Worm (Caenorhabditis elegans) whole organism, L4 larva: ENCODE results near the gene str-196.

Source experiments
- R02D3.7 ChIP-seq: fragments of 150-350 bp; sonication (generic microtip); optimal IDR thresholded peaks from 3 replicates; lab custom pipeline; 2014; ENCODE audit warnings: missing biosample characterization, missing genetic modification characterization
- T20F7.1 ChIP-seq: fragments of 200-800 bp; sonication (Bioruptor generic); optimal IDR thresholded peaks from 2 replicates; lab custom pipeline; 2018; ENCODE audit warnings: mild to moderate bottlenecking, missing genetic modification characterization, missing compliant biosample characterization
- T26A8.4 ChIP-seq: fragments of 200-800 bp; sonication (Bioruptor generic); IDR thresholded peaks from 2 replicates; pipeline ENCODE4 v1.3.6; 2022; ENCODE audit warnings: missing genetic modification characterization, missing compliant biosample characterization
- Y75B8A.6 ChIP-seq: fragments of 200-800 bp; sonication (Bioruptor generic); IDR thresholded peaks from 2 replicates; pipeline ENCODE4 v1.3.6; 2022; ENCODE audit warnings: missing genetic modification reagents, missing genetic modification characterization, missing compliant biosample characterization
- aha-1 ChIP-seq: fragments of 150-350 bp; peaks from one replicate; lab custom pipeline; 2014; ENCODE audit warnings: missing biosample characterization, missing genetic modification characterization
- aly-2 ChIP-seq: sonication (generic microtip); optimal IDR thresholded peaks from 2 replicates; lab custom pipeline; 2018; ENCODE audit warnings: missing biosample characterization, missing genetic modification characterization
- daf-19 ChIP-seq: fragments of 200-800 bp; sonication (Bioruptor generic); conservative IDR thresholded peaks from 2 replicates; pipeline ENCODE4 v1.3.6; 2022; ENCODE audit warnings: missing genetic modification characterization, missing compliant biosample characterization
- daf-8 ChIP-seq: fragments of 200-800 bp; sonication (Bioruptor generic); IDR thresholded peaks from 2 replicates; pipeline ENCODE4 v1.3.6; 2022; ENCODE audit warnings: missing genetic modification characterization, missing compliant biosample characterization
- dmd-8 ChIP-seq: fragments of 200-800 bp; sonication (Bioruptor generic); IDR thresholded peaks from 2 replicates; pipeline ENCODE4 v1.3.6; 2022; ENCODE audit warnings: missing genetic modification characterization, missing compliant biosample characterization
- dmd-9 ChIP-seq: fragments of 200-800 bp; sonication (Bioruptor generic); IDR thresholded peaks from 2 replicates; pipeline ENCODE4 v1.3.6; 2022; ENCODE audit warnings: missing genetic modification reagents, missing genetic modification characterization, missing compliant biosample characterization
- dpl-1 ChIP-seq: fragments of 150-350 bp; optimal IDR thresholded peaks from 2 replicates; lab custom pipeline; 2014; ENCODE audit warnings: missing biosample characterization, missing genetic modification reagents, missing genetic modification characterization
- duxl-1 ChIP-seq: sonication (generic microtip); optimal IDR thresholded peaks from 2 replicates; lab custom pipeline; 2016; ENCODE audit warnings: mild to moderate bottlenecking, missing genetic modification characterization, moderate library complexity, missing compliant biosample characterization; ENCODE audit not compliant: poor library complexity
- dve-1 ChIP-seq: sonication (generic microtip); optimal IDR thresholded peaks from 2 replicates; lab custom pipeline; 2017; ENCODE audit warnings: antibody characterized with exemption, mild to moderate bottlenecking, missing genetic modification characterization, missing compliant biosample characterization; ENCODE audit not compliant: insufficient read depth
- fkh-10 ChIP-seq: fragments of 150-350 bp; optimal IDR thresholded peaks from 2 replicates; lab custom pipeline; 2014; ENCODE audit warnings: missing biosample characterization, missing genetic modification reagents, missing genetic modification characterization
- fos-1 ChIP-seq: fragments of 150-350 bp; optimal IDR thresholded peaks from 2 replicates; lab custom pipeline; 2014; ENCODE audit warnings: missing biosample characterization, missing genetic modification characterization
- hif-1 ChIP-seq, 2 experiments: sonication (generic microtip); optimal IDR thresholded peaks; 2 replicates each; lab custom pipeline; 2016 to 2017; ENCODE audit warnings: missing compliant biosample characterization in 2 of 2, missing genetic modification characterization in 2 of 2, missing genetic modification reagents in 2 of 2, missing genotype in 2 of 2, mild to moderate bottlenecking in 1 of 2
- hlh-30 ChIP-seq: sonication (generic microtip); optimal IDR thresholded peaks from 2 replicates; lab custom pipeline; 2017; ENCODE audit warnings: antibody characterized with exemption, mild to moderate bottlenecking, missing genetic modification characterization, missing compliant biosample characterization; ENCODE audit not compliant: insufficient read depth
- lin-1 ChIP-seq: fragments of 200-800 bp; sonication (Bioruptor generic); IDR thresholded peaks from 2 replicates; pipeline ENCODE4 v1.3.6; 2022; ENCODE audit warnings: missing genetic modification reagents, missing genetic modification characterization, missing compliant biosample characterization
- lin-13 ChIP-seq: fragments of 150-350 bp; optimal IDR thresholded peaks from 2 replicates; lab custom pipeline; 2014; ENCODE audit warnings: missing biosample characterization, missing genetic modification reagents, missing genetic modification characterization
- lin-29 ChIP-seq: fragments of 200-800 bp; sonication (Bioruptor generic); IDR thresholded peaks from 2 replicates; pipeline ENCODE4 v1.3.6; 2022; ENCODE audit warnings: missing genetic modification reagents, missing genetic modification characterization, missing compliant biosample characterization
- lsy-2 ChIP-seq, 2 experiments: fragments of 150-350 bp in 1 of 2; sonication (generic microtip) in 1 of 2; optimal IDR thresholded peaks; 2 replicates each; lab custom pipeline; 2014 to 2017; ENCODE audit warnings: missing biosample characterization in 2 of 2, missing genetic modification characterization in 2 of 2
- madf-9 ChIP-seq: fragments of 200-800 bp; sonication (Bioruptor generic); conservative IDR thresholded peaks from 2 replicates; pipeline ENCODE4 v1.3.6; 2022; ENCODE audit warnings: missing genetic modification reagents, missing genetic modification characterization, missing compliant biosample characterization
- mdl-1 ChIP-seq, 2 experiments: fragments of 150-350 bp in 1 of 2; sonication (generic microtip) in 1 of 2; optimal IDR thresholded peaks; 2 replicates each; lab custom pipeline; 2014 to 2017; ENCODE audit warnings: missing biosample characterization in 2 of 2, missing genetic modification characterization in 2 of 2
- mep-1 ChIP-seq: fragments of 150-350 bp; sonication (generic microtip); optimal IDR thresholded peaks from 3 replicates; lab custom pipeline; 2014; ENCODE audit warnings: missing biosample characterization, missing genetic modification characterization
- mxl-2 ChIP-seq: fragments of 200-800 bp; sonication (Bioruptor generic); conservative IDR thresholded peaks from 2 replicates; pipeline ENCODE4 v1.3.6; 2022; ENCODE audit warnings: missing genetic modification reagents, missing genetic modification characterization, missing compliant biosample characterization
- mxl-3 ChIP-seq: fragments of 200-800 bp; sonication (Bioruptor generic); optimal IDR thresholded peaks from 2 replicates; lab custom pipeline; 2018; ENCODE audit warnings: mild to moderate bottlenecking, missing genetic modification characterization, missing compliant biosample characterization
- nhr-10 ChIP-seq: fragments of 150-350 bp; optimal IDR thresholded peaks from 2 replicates; lab custom pipeline; 2014; ENCODE audit warnings: missing biosample characterization, missing genetic modification characterization
- nhr-237 ChIP-seq: sonication (generic microtip); optimal IDR thresholded peaks from 2 replicates; lab custom pipeline; 2017; ENCODE audit warnings: missing biosample characterization, missing genetic modification characterization
- nhr-28 ChIP-seq: fragments of 150-350 bp; optimal IDR thresholded peaks from 2 replicates; lab custom pipeline; 2014; ENCODE audit warnings: missing biosample characterization, missing genetic modification characterization
- nhr-42 ChIP-seq: fragments of 200-800 bp; sonication (Bioruptor generic); IDR thresholded peaks from 2 replicates; pipeline ENCODE4 v1.3.6; 2022; ENCODE audit warnings: missing genetic modification characterization, missing compliant biosample characterization
- nhr-6 ChIP-seq: fragments of 150-350 bp; optimal IDR thresholded peaks from 2 replicates; lab custom pipeline; 2014; ENCODE audit warnings: missing biosample characterization, missing genetic modification characterization
- pqm-1 ChIP-seq: sonication (generic microtip); optimal IDR thresholded peaks from 2 replicates; lab custom pipeline; 2017; ENCODE audit warnings: missing biosample characterization, missing genetic modification characterization
- set-16 ChIP-seq: fragments of 200-800 bp; sonication (Bioruptor generic); IDR thresholded peaks from 2 replicates; pipeline ENCODE4 v1.3.6; 2022; ENCODE audit warnings: missing genetic modification reagents, missing genetic modification characterization, missing compliant biosample characterization
- snpc-1.2 ChIP-seq: fragments of 200-800 bp; sonication (Bioruptor generic); IDR thresholded peaks from 2 replicates; pipeline ENCODE4 v1.3.6; 2022; ENCODE audit warnings: missing genetic modification reagents, missing genetic modification characterization, missing compliant biosample characterization
- snpc-4 ChIP-seq: fragments of 150-350 bp; optimal IDR thresholded peaks from 2 replicates; lab custom pipeline; 2014; ENCODE audit warnings: missing biosample characterization, missing genetic modification characterization
- tra-1 ChIP-seq: fragments of 200-800 bp; sonication (Bioruptor generic); IDR thresholded peaks from 2 replicates; pipeline ENCODE4 v1.3.6; 2022; ENCODE audit warnings: missing genetic modification reagents, missing genetic modification characterization, missing compliant biosample characterization
- unc-62 ChIP-seq, 3 experiments: fragments of 150-350 bp in 1 of 3; sonication (generic microtip); optimal IDR thresholded peaks in 2 of 3; peaks in 1 of 3; 1 replicate in 1 of 3; 2 replicates in 2 of 3; lab custom pipeline; 2014 to 2017; ENCODE audit warnings: missing biosample characterization in 3 of 3, missing genetic modification characterization in 3 of 3, missing genetic modification reagents in 3 of 3, missing genotype in 1 of 3
- zip-2 ChIP-seq: fragments of 150-350 bp; optimal IDR thresholded peaks from 2 replicates; lab custom pipeline; 2014; ENCODE audit warnings: missing biosample characterization, missing genetic modification characterization
- ztf-7 ChIP-seq: fragments of 150-350 bp; optimal IDR thresholded peaks from 2 replicates; lab custom pipeline; 2014; ENCODE audit warnings: missing biosample characterization, missing genetic modification characterization

The str-196 gene

DNA sequence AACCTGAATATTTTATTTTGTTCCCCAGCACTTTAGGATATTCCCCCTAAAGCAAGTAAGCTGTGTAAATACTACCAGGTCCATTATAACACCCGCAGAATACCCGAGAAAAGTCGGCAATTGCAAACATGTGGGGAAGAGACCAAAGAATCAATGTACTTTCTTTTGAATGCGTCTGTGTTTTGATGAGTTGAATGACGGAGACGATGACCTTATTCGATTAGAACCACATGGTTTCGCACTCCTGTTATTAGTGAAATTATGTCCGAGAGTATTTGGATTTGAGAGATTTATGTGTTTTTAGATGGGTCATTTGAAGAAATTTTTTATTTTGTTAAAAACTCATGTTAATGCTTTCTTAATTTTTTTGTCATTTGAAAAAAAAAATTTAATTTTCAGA, 26.2 kb upstream of the str-196 start:
- TF ChIP-seq aly-2 (tag; lab: Kevin White, UChicago), result no peak
- no peak for TF ChIP-seq dpl-1 (GFP tag; lab: Kevin White, UChicago)
- no peak for TF ChIP-seq nhr-237
- no peak for TF ChIP-seq dmd-9 (GFP tag; lab: Robert Waterston, UW)
- no peak for TF ChIP-seq aha-1 (tag; lab: Kevin White, UChicago)
- TF ChIP-seq ztf-7 (tag; lab: Kevin White, UChicago), result no peak
- TF ChIP-seq fkh-10 (GFP tag; lab: Kevin White, UChicago), result no peak
- TF ChIP-seq nhr-10, result no peak
- TF ChIP-seq T26A8.4 (GFP tag; lab: Robert Waterston, UW), result no peak
- peak in 1 of 2 experiments; percentile 2 for TF ChIP-seq mdl-1 (tag; optimal IDR thresholded peaks at IDR 0.05; lab: Kevin White, UChicago)
- TF ChIP-seq duxl-1 (tag; lab: Kevin White, UChicago), result peak; percentile 23
- peak in 1 of 2 experiments; percentile 73 for TF ChIP-seq unc-62 (GFP tag; optimal IDR thresholded peaks at IDR 0.05 in 1 of 2; lab: Kevin White, UChicago)
- TF ChIP-seq unc-62 (tag; optimal IDR thresholded peaks at IDR 0.05; lab: Kevin White, UChicago), result no peak
- TF ChIP-seq nhr-28 (tag; lab: Kevin White, UChicago), result peak; percentile 46
- TF ChIP-seq zip-2 (tag; lab: Kevin White, UChicago), result no peak
- no peak for TF ChIP-seq nhr-42 (GFP tag; lab: Robert Waterston, UW)
- no peak for TF ChIP-seq fos-1 (tag; lab: Kevin White, UChicago)
- TF ChIP-seq mxl-3 (GFP tag; lab: Kevin White, UChicago), result peak; percentile 3
- TF ChIP-seq nhr-6 (tag; lab: Kevin White, UChicago), result no peak
- TF ChIP-seq lin-13 (GFP tag; lab: Kevin White, UChicago), result no peak
- TF ChIP-seq hlh-30 (tag; lab: Kevin White, UChicago), result peak; percentile 20

DNA sequence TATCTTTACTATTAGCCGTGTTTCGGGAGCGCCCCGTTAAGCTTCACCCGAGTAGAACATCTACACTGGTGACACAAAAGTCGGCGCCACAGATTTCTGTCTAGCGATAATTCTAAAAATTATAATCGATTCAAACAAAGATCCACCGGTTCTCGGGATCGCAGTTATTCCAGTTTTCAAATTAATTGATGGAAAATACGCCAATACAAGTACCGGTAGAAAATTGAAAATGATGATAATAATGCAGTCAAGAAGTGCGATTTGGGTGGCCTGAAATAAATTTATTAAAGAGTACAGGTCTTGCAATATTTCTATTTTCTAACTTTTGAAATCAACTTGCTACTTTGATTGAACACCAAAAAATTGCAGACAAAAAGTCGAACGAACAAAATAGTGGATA, 24.0 kb upstream of the str-196 start:
- TF ChIP-seq unc-62 (GFP tag; optimal IDR thresholded peaks at IDR 0.05 in 1 of 2; lab: Kevin White, UChicago) (peak in 1 of 2 experiments; percentile 73), unc-62 (tag; optimal IDR thresholded peaks at IDR 0.05; lab: Kevin White, UChicago) (no peak), dve-1 (tag; lab: Kevin White, UChicago) (peak; percentile 4), set-16 (GFP tag; lab: Robert Waterston, UW) (no peak), lsy-2 (tag; optimal IDR thresholded peaks at IDR 0.05; lab: Kevin White, UChicago) (no peak)

DNA sequence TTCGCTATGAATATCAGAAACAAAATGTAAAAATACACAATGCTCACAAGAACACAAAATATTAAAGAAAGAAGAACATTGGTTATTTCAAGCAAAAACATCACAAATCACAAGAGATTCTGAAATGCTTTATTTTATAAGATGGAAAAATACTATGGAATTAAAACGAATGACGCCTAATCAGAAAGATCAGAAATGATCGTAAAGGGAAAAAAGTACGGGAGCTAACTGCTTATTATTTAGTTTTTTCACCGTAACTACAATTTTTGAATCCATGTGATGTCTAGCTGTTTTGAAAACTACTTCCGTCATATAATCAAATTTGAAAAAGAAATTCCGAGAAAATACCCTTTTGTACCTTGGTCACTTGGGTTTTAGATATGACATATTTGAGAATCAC, 23.1 kb upstream of the str-196 start, which contains the start of gene srbc-57:
Gene srbc-57, minus strand, starts transcription at position 101 of the 400 bp plus-strand sequence.
- TF ChIP-seq snpc-1.2 (GFP tag; lab: Robert Waterston, UW) (no peak), madf-9 (GFP tag; lab: Robert Waterston, UW) (no peak), pqm-1 (no peak)

ce11 chrV:472589-472988, 18.9 kb upstream of the str-196 start, which contains the start of gene srt-31:
TSS of gene srt-31 (plus strand) at chrV:472889.
- TF ChIP-seq nhr-6 (tag; lab: Kevin White, UChicago), result no peak
- no peak for TF ChIP-seq daf-8
- TF ChIP-seq lin-1 (GFP tag; lab: Robert Waterston, UW), result no peak
- no peak for TF ChIP-seq mxl-3 (GFP tag; lab: Kevin White, UChicago)
- TF ChIP-seq lin-29 (GFP tag; lab: Robert Waterston, UW), result no peak
- TF ChIP-seq dmd-8, result no peak
- no peak for TF ChIP-seq Y75B8A.6 (GFP tag; lab: Robert Waterston, UW)
- TF ChIP-seq mep-1 (tag; lab: Kevin White, UChicago), result no peak
- no peak for TF ChIP-seq snpc-4 (tag; lab: Kevin White, UChicago)
- TF ChIP-seq R02D3.7 (tag; lab: Kevin White, UChicago), result no peak
- no peak for TF ChIP-seq T20F7.1 (GFP tag; lab: Kevin White, UChicago)
- TF ChIP-seq dpl-1 (GFP tag; lab: Kevin White, UChicago), result no peak
- TF ChIP-seq aly-2 (tag; lab: Kevin White, UChicago), result no peak
- no peak for TF ChIP-seq daf-19
- no peak for TF ChIP-seq madf-9 (GFP tag; lab: Robert Waterston, UW)
- no peak for TF ChIP-seq mxl-2 (GFP tag; lab: Robert Waterston, UW)
- TF ChIP-seq hif-1 (tag; optimal IDR thresholded peaks at IDR 0.05; lab: Kevin White, UChicago), result no peak
- TF ChIP-seq tra-1 (GFP tag; lab: Robert Waterston, UW), result no peak
- TF ChIP-seq, all 104 proteins: peak for 0
